Fruit fly (Drosophila melanogaster) whole organism: ENCODE measurements around the gene CG15369.

Experiments
- CG8478 ChIP-seq: fragments of >200 bp; optimal IDR thresholded peaks from 2 replicates; lab custom pipeline; 2018; ENCODE audit warnings: inconsistent platforms
- Dll ChIP-seq: fragments of >200 bp; optimal IDR thresholded peaks from 2 replicates; lab custom pipeline; 2017
- EcR ChIP-seq, 2 experiments: fragments of >200 bp; optimal IDR thresholded peaks; 2 replicates each; lab custom pipeline; 2017; ENCODE audit warnings: missing biosample characterization in 2 of 2, missing genetic modification characterization in 2 of 2, missing genetic modification reagents in 2 of 2
- pan ChIP-seq: fragments of >200 bp; optimal IDR thresholded peaks from 2 replicates; lab custom pipeline; 2017
- psq ChIP-seq: fragments of >200 bp; optimal IDR thresholded peaks from 2 replicates; lab custom pipeline; 2017
- usp ChIP-seq: fragments of >200 bp; optimal IDR thresholded peaks from 2 replicates; lab custom pipeline; 2017; ENCODE audit warnings: missing biosample characterization, missing genetic modification characterization, mixed read lengths

dm6 chrX:9266082-9266481, 49.4 kb downstream of the CG15369 start:
- TF ChIP-seq pan (lab: Kevin White, UChicago), result no peak
- TF ChIP-seq CG8478 (lab: Kevin White, UChicago), result no peak
- no peak for TF ChIP-seq psq (lab: Kevin White, UChicago)
- TF ChIP-seq usp (GFP tag; lab: Kevin White, UChicago), result no peak
- no peak for TF ChIP-seq Dll (lab: Kevin White, UChicago)
- no peak for TF ChIP-seq EcR (GFP tag; optimal IDR thresholded peaks at IDR 0.05; lab: Kevin White, UChicago)
